Worm (Caenorhabditis elegans): ENCODE results near the gene dyf-6.

DNA sequence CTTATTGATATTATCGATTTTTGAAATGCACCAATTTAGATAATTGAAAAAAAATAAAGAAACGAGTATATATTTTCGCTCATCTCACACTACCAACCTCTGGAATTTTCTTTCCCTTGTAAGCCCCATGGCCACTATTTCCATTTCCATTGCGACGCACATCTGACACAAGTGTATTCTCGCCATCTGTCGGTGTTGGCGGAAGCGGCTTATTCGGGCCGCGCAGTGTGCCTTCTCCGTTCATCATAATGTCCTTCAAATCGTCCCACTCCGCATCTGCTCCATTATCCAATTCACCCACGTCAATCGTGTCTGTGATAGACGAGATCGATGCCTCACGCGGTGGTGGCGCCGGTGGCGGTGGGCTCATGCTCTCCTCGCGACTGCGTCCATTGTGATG lies 38.4 kb upstream of the dyf-6 start:
- no peak for TF ChIP-seq unc-62 (GFP tag; optimal IDR thresholded peaks at IDR 0.05)
- TF ChIP-seq pha-4 (tag; optimal IDR thresholded peaks at IDR 0.05) = no peak
- no peak for TF ChIP-seq flh-1 (GFP tag; optimal IDR thresholded peaks at IDR 0.05)
- no peak for TF ChIP-seq ces-1 (GFP tag; optimal IDR thresholded peaks at IDR 0.05)
- no peak for TF ChIP-seq elt-3 (tag; optimal IDR thresholded peaks at IDR 0.05)
- no peak for TF ChIP-seq ceh-43 (GFP tag; optimal IDR thresholded peaks at IDR 0.05)
- no peak for TF ChIP-seq lin-13 (tag; optimal IDR thresholded peaks at IDR 0.05)
- TF ChIP-seq nhr-12 (tag; optimal IDR thresholded peaks at IDR 0.05) = no peak
- TF ChIP-seq nhr-237 (tag; optimal IDR thresholded peaks at IDR 0.05) = no peak
- no peak for TF ChIP-seq snpc-4 (tag; optimal IDR thresholded peaks at IDR 0.05)
- TF ChIP-seq lsy-2 (tag; optimal IDR thresholded peaks at IDR 0.05) = no peak

All from whole organism, mixed stage, embryonic.